Worm (Caenorhabditis elegans) whole organism, early embryonic: ENCODE results near the gene best-16.

Experiments used
- B0310.2 ChIP-seq: sonication (generic microtip); optimal IDR thresholded peaks from 2 replicates; lab custom pipeline; 2016; ENCODE audit warnings: mild to moderate bottlenecking, missing genetic modification characterization, missing compliant biosample characterization
- F13C5.2 ChIP-seq: sonication (generic microtip); optimal IDR thresholded peaks from 2 replicates; lab custom pipeline; 2017; ENCODE audit warnings: mild to moderate bottlenecking, missing genetic modification characterization, inconsistent platforms, missing compliant biosample characterization
- aly-1 ChIP-seq: sonication (generic microtip); optimal IDR thresholded peaks from 2 replicates; lab custom pipeline; 2016; ENCODE audit warnings: missing genetic modification characterization, missing compliant biosample characterization
- ama-1 ChIP-seq: fragments of 150-350 bp; optimal IDR thresholded peaks from 2 replicates; lab custom pipeline; 2014
- ceh-13 ChIP-seq: fragments of 200-800 bp; sonication (Bioruptor generic); optimal IDR thresholded peaks from 2 replicates; lab custom pipeline; 2018; ENCODE audit warnings: mild to moderate bottlenecking, missing genetic modification characterization, missing compliant biosample characterization
- ceh-36 ChIP-seq: sonication (generic microtip); optimal IDR thresholded peaks from 2 replicates; lab custom pipeline; 2016; ENCODE audit warnings: missing genetic modification characterization, inconsistent platforms, missing compliant biosample characterization
- ets-7 ChIP-seq: sonication (generic microtip); optimal IDR thresholded peaks from 2 replicates; lab custom pipeline; 2016; ENCODE audit warnings: missing genotype, missing genetic modification characterization, missing compliant biosample characterization
- flt-1 ChIP-seq: fragments of 200-800 bp; sonication (Bioruptor generic); IDR thresholded peaks from 2 replicates; pipeline ENCODE4 v1.3.6; 2022; ENCODE audit warnings: missing genetic modification characterization, missing compliant biosample characterization
- hmbx-1 ChIP-seq: sonication (generic microtip); optimal IDR thresholded peaks from 2 replicates; lab custom pipeline; 2016; ENCODE audit warnings: mild to moderate bottlenecking, missing genetic modification characterization, missing compliant biosample characterization
- hmg-4 ChIP-seq: fragments of 200-800 bp; sonication (Bioruptor generic); optimal IDR thresholded peaks from 2 replicates; lab custom pipeline; 2018; ENCODE audit warnings: mild to moderate bottlenecking, missing genetic modification characterization, missing compliant biosample characterization
- hnd-1 ChIP-seq: sonication (generic microtip); optimal IDR thresholded peaks from 2 replicates; lab custom pipeline; 2016; ENCODE audit warnings: missing genetic modification characterization, missing compliant biosample characterization
- pes-1 ChIP-seq: fragments of 200-800 bp; sonication (Bioruptor generic); IDR thresholded peaks from 2 replicates; pipeline ENCODE4 v1.3.6; 2022; ENCODE audit warnings: missing genetic modification reagents, missing genetic modification characterization, missing compliant biosample characterization
- scrt-1 ChIP-seq: fragments of 200-800 bp; sonication (Bioruptor generic); IDR thresholded peaks from 2 replicates; pipeline ENCODE4 v1.3.6; 2022; ENCODE audit warnings: missing genetic modification characterization, missing compliant biosample characterization
- sea-1 ChIP-seq: fragments of 200-800 bp; sonication (Bioruptor generic); conservative IDR thresholded peaks from 2 replicates; pipeline ENCODE4 v1.3.6; 2022; ENCODE audit warnings: missing genetic modification characterization, missing compliant biosample characterization
- tbx-11 ChIP-seq: fragments of 200-800 bp; sonication (Bioruptor generic); IDR thresholded peaks from 2 replicates; pipeline ENCODE4 v1.3.6; 2022; ENCODE audit warnings: missing genetic modification characterization, missing compliant biosample characterization
- tbx-37 ChIP-seq: fragments of 200-800 bp; sonication (Bioruptor generic); conservative IDR thresholded peaks from 2 replicates; pipeline ENCODE4 v1.3.6; 2022; ENCODE audit warnings: missing genetic modification reagents, missing genetic modification characterization, missing compliant biosample characterization
- tra-4 ChIP-seq: sonication (generic microtip); optimal IDR thresholded peaks from 2 replicates; lab custom pipeline; 2017; ENCODE audit warnings: missing genetic modification characterization, missing compliant biosample characterization

best-16 gene

DNA sequence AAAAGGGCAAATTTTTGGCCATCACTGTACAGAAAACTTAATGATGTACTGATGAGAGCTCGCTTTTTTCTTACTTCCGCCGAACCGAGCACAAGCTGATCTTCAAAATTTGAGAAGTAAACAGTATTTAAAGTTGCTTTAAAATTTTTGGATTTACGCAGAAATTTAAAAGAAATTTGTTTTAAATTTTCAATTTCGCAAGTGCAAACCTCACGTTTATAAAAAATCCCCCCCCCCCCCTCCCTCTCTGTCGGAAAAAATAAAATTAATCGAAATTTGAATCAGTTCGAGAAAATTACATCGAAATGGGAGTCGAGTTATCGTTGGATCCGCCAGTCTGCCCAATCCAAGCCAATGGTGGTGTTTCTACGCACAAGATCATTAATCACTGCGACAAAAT, 42.3 kb downstream of the best-16 start, which contains the start of gene C34D4.3:
C34D4.3 (plus strand) TSS at position 301 of the 400 bp plus-strand sequence.
- TF ChIP-seq hmg-4 (GFP tag; lab: Kevin White, UChicago), result no peak
- no peak for TF ChIP-seq ceh-36 (tag; lab: Kevin White, UChicago)
- no peak for TF ChIP-seq pes-1 (GFP tag; lab: Robert Waterston, UW)
- no peak for TF ChIP-seq ceh-13 (GFP tag; lab: Kevin White, UChicago)
- TF ChIP-seq B0310.2 (tag; lab: Kevin White, UChicago), result no peak
- no peak for TF ChIP-seq ets-7 (tag; lab: Kevin White, UChicago)
- no peak for TF ChIP-seq ama-1 (lab: Kevin White, UChicago)
- TF ChIP-seq flt-1 (GFP tag; lab: Robert Waterston, UW), result no peak
- TF ChIP-seq F13C5.2 (tag; lab: Kevin White, UChicago), result no peak
- TF ChIP-seq tbx-11 (GFP tag; lab: Robert Waterston, UW), result no peak
- TF ChIP-seq hnd-1 (tag; lab: Kevin White, UChicago), result no peak
- TF ChIP-seq sea-1 (GFP tag; lab: Robert Waterston, UW), result no peak
- TF ChIP-seq scrt-1 (GFP tag; lab: Robert Waterston, UW), result no peak
- TF ChIP-seq hmbx-1 (tag; lab: Kevin White, UChicago), result no peak
- no peak for TF ChIP-seq aly-1 (tag; lab: Kevin White, UChicago)
- no peak for TF ChIP-seq tra-4 (tag; lab: Kevin White, UChicago)

DNA sequence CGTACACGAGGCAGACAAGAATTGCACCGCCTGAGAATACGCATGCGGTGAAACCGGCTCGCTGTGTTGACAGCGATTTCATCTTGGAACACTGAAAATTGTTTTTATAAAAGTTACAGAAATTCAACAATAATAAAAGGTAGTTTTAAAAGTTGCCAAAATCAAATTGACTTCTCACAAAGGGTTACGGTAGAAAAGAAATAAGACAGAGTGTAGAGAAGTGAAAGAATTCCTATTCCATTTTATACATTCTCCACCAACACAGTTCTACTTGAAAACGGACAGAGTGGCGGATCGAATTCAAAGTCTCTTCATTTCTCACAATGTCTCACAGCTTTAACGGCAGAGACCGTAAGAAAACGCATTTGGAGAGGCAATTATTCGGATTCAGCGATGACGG, 43.2 kb downstream of the best-16 start, which contains the start of gene col-113:
col-113 (minus strand) TSS at position 101 of the 400 bp plus-strand sequence.
- TF ChIP-seq tbx-11 (GFP tag; lab: Robert Waterston, UW) (no peak), tra-4 (tag; lab: Kevin White, UChicago) (no peak), hmbx-1 (tag; lab: Kevin White, UChicago) (no peak), hnd-1 (tag; lab: Kevin White, UChicago) (no peak), ceh-36 (tag; lab: Kevin White, UChicago) (no peak), aly-1 (tag; lab: Kevin White, UChicago) (no peak), ceh-13 (GFP tag; lab: Kevin White, UChicago) (no peak), ama-1 (lab: Kevin White, UChicago) (no peak), sea-1 (GFP tag; lab: Robert Waterston, UW) (no peak), B0310.2 (tag; lab: Kevin White, UChicago) (no peak), hmg-4 (GFP tag; lab: Kevin White, UChicago) (no peak), ets-7 (tag; lab: Kevin White, UChicago) (no peak), F13C5.2 (tag; lab: Kevin White, UChicago) (no peak), pes-1 (GFP tag; lab: Robert Waterston, UW) (no peak), tbx-37 (GFP tag; lab: Robert Waterston, UW) (no peak), flt-1 (GFP tag; lab: Robert Waterston, UW) (no peak), scrt-1 (GFP tag; lab: Robert Waterston, UW) (no peak)

- TF ChIP-seq hmg-4 (GFP tag; lab: Kevin White, UChicago), result peak; percentile 14
- no peak for TF ChIP-seq tbx-11 (GFP tag; lab: Robert Waterston, UW)
- no peak for TF ChIP-seq tbx-37 (GFP tag; lab: Robert Waterston, UW)
These were observed 46.5 kb downstream of the best-16 start, which contains the start of gene C34D4.4 for ce11 chrIV:7149020-7149601. Gene C34D4.4 (plus strand): TSS chrIV:7149361.

DNA sequence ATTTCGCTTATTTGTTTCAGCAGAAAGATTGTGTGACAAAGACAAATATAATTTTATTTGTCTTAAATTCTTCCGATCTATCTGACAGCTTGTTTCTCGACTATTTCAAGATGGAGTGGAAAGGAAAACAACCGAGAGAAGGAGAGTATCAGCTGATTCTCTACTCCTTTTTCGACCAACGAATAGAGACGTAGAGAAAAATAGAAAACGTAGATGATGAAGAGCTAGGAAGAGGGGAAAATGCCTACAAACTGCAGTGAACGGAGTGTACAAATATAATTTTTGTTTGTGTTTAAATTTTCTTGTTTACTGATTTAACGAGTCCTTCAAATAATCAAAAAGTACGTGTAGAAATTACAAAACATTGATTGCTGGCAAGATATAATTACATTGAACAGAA, 47.9 kb downstream of the best-16 start:
- TF ChIP-seq flt-1 (GFP tag; lab: Robert Waterston, UW), result no peak
- TF ChIP-seq tbx-11 (GFP tag; lab: Robert Waterston, UW), result no peak
- no peak for TF ChIP-seq ama-1 (lab: Kevin White, UChicago)
- no peak for TF ChIP-seq aly-1 (tag; lab: Kevin White, UChicago)
- TF ChIP-seq sea-1 (GFP tag; lab: Robert Waterston, UW), result no peak

ce11 chrIV:7144670-7145257, 50.9 kb downstream of the best-16 start, which contains the start of gene hecd-1:
Gene hecd-1 (minus strand): TSS chrIV:7144720.
- TF ChIP-seq ama-1 (lab: Kevin White, UChicago), result no peak
- no peak for TF ChIP-seq aly-1 (tag; lab: Kevin White, UChicago)
- no peak for TF ChIP-seq hnd-1 (tag; lab: Kevin White, UChicago)
- TF ChIP-seq tra-4 (tag; lab: Kevin White, UChicago), result no peak
- no peak for TF ChIP-seq ets-7 (tag; lab: Kevin White, UChicago)
